Worm (Caenorhabditis elegans) whole organism, L4/young adult: ENCODE measurements around the gene emb-1.

Source experiments
- dao-5 ChIP-seq: sonication (generic microtip); optimal IDR thresholded peaks from 2 replicates; lab custom pipeline; 2016; ENCODE audit warnings: missing genotype, missing genetic modification characterization, moderate library complexity, missing compliant biosample characterization
- him-1 ChIP-seq: sonication (generic microtip); optimal IDR thresholded peaks from 2 replicates; lab custom pipeline; 2016; ENCODE audit warnings: missing genotype, missing genetic modification reagents, missing genetic modification characterization, missing compliant biosample characterization

DNA sequence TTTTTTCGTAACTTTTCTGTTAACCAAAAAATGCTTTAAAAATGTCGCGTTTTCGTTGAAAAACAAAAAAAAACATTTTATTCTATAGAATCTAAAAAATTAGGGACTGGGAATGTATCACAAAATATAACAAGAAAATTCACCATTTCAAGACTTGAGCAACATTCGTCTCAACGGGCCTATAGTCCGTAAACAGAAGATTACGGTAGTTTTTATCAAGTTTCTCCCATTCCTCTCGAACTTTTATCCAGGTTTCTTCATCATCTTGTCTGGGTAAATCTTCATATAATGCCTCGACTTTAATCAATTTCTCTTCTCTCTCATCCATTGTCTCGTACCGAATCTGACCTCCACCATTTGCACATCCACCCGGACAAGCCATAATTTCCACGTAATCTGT lies 17.8 kb upstream of the emb-1 start:
- TF ChIP-seq dao-5 (tag; lab: Kevin White, UChicago) (no peak), him-1 (tag; lab: Kevin White, UChicago) (no peak)
